Worm (Caenorhabditis elegans) whole organism, L4 larva: Measurements from ENCODE around the gene srg-58.
"Not testable (repeated sequence)": the region's sequence is repeated elsewhere in the genome, so short reads cannot be mapped to it uniquely, and the experiment has no call there.

Experiments used
- daf-19 ChIP-seq: fragments of 200-800 bp; sonication (Bioruptor generic); conservative IDR thresholded peaks from 2 replicates; pipeline ENCODE4 v1.3.6; 2022; ENCODE audit warnings: missing genetic modification characterization, missing compliant biosample characterization
- fkh-10 ChIP-seq: fragments of 150-350 bp; optimal IDR thresholded peaks from 2 replicates; lab custom pipeline; 2014; ENCODE audit warnings: missing biosample characterization, missing genetic modification reagents, missing genetic modification characterization
- lin-13 ChIP-seq: fragments of 150-350 bp; optimal IDR thresholded peaks from 2 replicates; lab custom pipeline; 2014; ENCODE audit warnings: missing biosample characterization, missing genetic modification reagents, missing genetic modification characterization
- nhr-77 ChIP-seq: fragments of 150-350 bp; optimal IDR thresholded peaks from 2 replicates; lab custom pipeline; 2014; ENCODE audit warnings: missing biosample characterization, missing genetic modification characterization
- rbr-2 ChIP-seq: sonication (generic microtip); optimal IDR thresholded peaks from 2 replicates; lab custom pipeline; 2016; ENCODE audit warnings: missing genotype, missing genetic modification characterization, missing compliant biosample characterization

DNA sequence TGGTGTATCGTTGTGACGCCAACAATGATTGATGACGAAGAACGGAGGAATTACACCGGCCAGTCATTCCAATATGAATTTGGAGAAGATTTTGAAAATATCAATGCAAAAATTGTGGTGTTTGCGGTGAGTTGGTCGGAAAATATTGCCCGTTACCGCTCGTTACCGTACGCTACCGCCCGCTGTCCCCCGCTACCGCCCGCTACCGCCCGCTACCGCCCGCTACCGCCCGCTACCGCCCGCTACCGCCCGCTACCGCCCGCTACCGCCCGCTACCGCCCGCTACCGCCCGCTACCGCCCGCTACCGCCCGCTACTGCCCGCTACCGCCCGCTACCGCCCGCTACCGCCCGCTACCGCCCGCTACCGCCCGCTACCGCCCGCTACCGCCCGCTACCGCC is 18.0 kb upstream of the srg-58 start:
- not testable (repeated sequence) for TF ChIP-seq nhr-77 (tag; lab: Kevin White, UChicago); daf-19; fkh-10; lin-13 (GFP tag; lab: Kevin White, UChicago); rbr-2 (tag; lab: Kevin White, UChicago)
